Worm (Caenorhabditis elegans): ENCODE results near the gene Y53G8B.1.

ce11 chrIII:3106301-3106700, 22.8 kb upstream of the Y53G8B.1 start:
- TF ChIP-seq dao-5 (tag; optimal IDR thresholded peaks at IDR 0.05) = no peak
- TF ChIP-seq him-1 (tag; optimal IDR thresholded peaks at IDR 0.05) = no peak
